Fruit fly (Drosophila melanogaster): ENCODE measurements around the gene Naa40.

The Naa40 gene

dm6 chr3R:29723048-29723656 is 1.6 kb downstream of the Naa40 start, which contains the start of gene Pcd (continued):
- no peak for TF ChIP-seq schlank (tag; optimal IDR thresholded peaks at IDR 0.05)
- no peak for TF ChIP-seq CG32772 (GFP tag; IDR thresholded peaks at IDR 0.05)
- no peak for TF ChIP-seq unpg (GFP tag; optimal IDR thresholded peaks at IDR 0.05)
- no peak for TF ChIP-seq CG16863 (GFP tag; optimal IDR thresholded peaks at IDR 0.05)
- no peak for TF ChIP-seq Dip2 (GFP tag; IDR thresholded peaks at IDR 0.05)
- no peak for TF ChIP-seq CG17385 (GFP tag; optimal IDR thresholded peaks at IDR 0.05)
- no peak; the same call in 2 of the 3 replicates for TF ChIP-seq Aef1 (GFP tag; IDR thresholded peaks at IDR 0.05)
- TF ChIP-seq CG9609 (GFP tag; optimal IDR thresholded peaks at IDR 0.05), result no peak
- no peak for TF ChIP-seq z (GFP tag; IDR thresholded peaks at IDR 0.05)
- 0 out of 3 replicates have a peak, but pooled peaks have one; percentile 39 for TF ChIP-seq Dbx (GFP tag; IDR thresholded peaks at IDR 0.05)
- TF ChIP-seq jigr1 (GFP tag; IDR thresholded peaks at IDR 0.05), result no peak
- TF ChIP-seq lbe (GFP tag; optimal IDR thresholded peaks at IDR 0.05), result no peak
- no peak for TF ChIP-seq CG11398 (GFP tag; optimal IDR thresholded peaks at IDR 0.05)
- no peak for TF ChIP-seq CG15073 (GFP tag; optimal IDR thresholded peaks at IDR 0.05)
- peak; percentile 31; the same call in 1 of the 2 replicates for TF ChIP-seq bbx (GFP tag; IDR thresholded peaks at IDR 0.05; ENCODE audit: partially characterized antibody)
- no peak for TF ChIP-seq usp (GFP tag; optimal IDR thresholded peaks at IDR 0.05)
- TF ChIP-seq Mad (GFP tag; optimal IDR thresholded peaks at IDR 0.05), result no peak
- no peak for TF ChIP-seq dati (GFP tag; IDR thresholded peaks at IDR 0.05)
- no peak for TF ChIP-seq CG5245 (GFP tag; optimal IDR thresholded peaks at IDR 0.05)
- TF ChIP-seq CG2120 (GFP tag; optimal IDR thresholded peaks at IDR 0.05), result no peak
- no peak for TF ChIP-seq tin (GFP tag; optimal IDR thresholded peaks at IDR 0.05)
- TF ChIP-seq CG11560 (tag; IDR thresholded peaks at IDR 0.05), result no peak
- TF ChIP-seq ewg (GFP tag; optimal IDR thresholded peaks at IDR 0.05), result peak; percentile 21
- no peak for TF ChIP-seq CG2199 (GFP tag; IDR thresholded peaks at IDR 0.05)
- peak in 1 of 3 experiments; percentile 53 for TF ChIP-seq Stat92E (GFP tag; optimal IDR thresholded peaks at IDR 0.05)
- no peak for TF ChIP-seq Dad (GFP tag; optimal IDR thresholded peaks at IDR 0.05)
- no peak for TF ChIP-seq jing (GFP tag; optimal IDR thresholded peaks at IDR 0.05)
- no peak for TF ChIP-seq lola (GFP tag; optimal IDR thresholded peaks at IDR 0.05)
- no peak for TF ChIP-seq zen2 (GFP tag; IDR thresholded peaks at IDR 0.05; ENCODE audit: partially characterized antibody)
- TF ChIP-seq CG33213 (GFP tag; optimal IDR thresholded peaks at IDR 0.05), result no peak
- no peak for TF ChIP-seq croc (GFP tag; conservative IDR thresholded peaks at IDR 0.05)
- TF ChIP-seq pzg (GFP tag; optimal IDR thresholded peaks at IDR 0.05), result peak; percentile 50
- peak; percentile 14 for TF ChIP-seq CG18011 (GFP tag; optimal IDR thresholded peaks at IDR 0.05)
- no peak for TF ChIP-seq CG12071 (GFP tag; optimal IDR thresholded peaks at IDR 0.05)
- TF ChIP-seq h (optimal IDR thresholded peaks at IDR 0.05), result no peak
- no peak for TF ChIP-seq Neu2 (GFP tag; optimal IDR thresholded peaks at IDR 0.05; ENCODE audit: borderline replicate concordance)
- peak; percentile 5 for TF ChIP-seq CG4617 (GFP tag; optimal IDR thresholded peaks at IDR 0.05; ENCODE audit: borderline replicate concordance)
- no peak for TF ChIP-seq Bgb (GFP tag; IDR thresholded peaks at IDR 0.05; ENCODE audit: partially characterized antibody)
- TF ChIP-seq CG15479 (GFP tag; optimal IDR thresholded peaks at IDR 0.05), result no peak
- no peak for TF ChIP-seq CG2116 (GFP tag; optimal IDR thresholded peaks at IDR 0.05)
- no peak for TF ChIP-seq CG7745 (tag; optimal IDR thresholded peaks at IDR 0.05)
- TF ChIP-seq yki (optimal IDR thresholded peaks at IDR 0.05), result no peak
- peak; percentile 91 for TF ChIP-seq crol (GFP tag; IDR thresholded peaks at IDR 0.05)
- TF ChIP-seq E2f1 (GFP tag; IDR thresholded peaks at IDR 0.05), result no peak
- TF ChIP-seq CG9817 (tag; optimal IDR thresholded peaks at IDR 0.05), result no peak
- TF ChIP-seq C15 (GFP tag; IDR thresholded peaks at IDR 0.05), result no peak
- no peak for TF ChIP-seq CG9932 (GFP tag; IDR thresholded peaks at IDR 0.05)
- TF ChIP-seq CG13624 (GFP tag; optimal IDR thresholded peaks at IDR 0.05), result no peak
- no peak for TF ChIP-seq klu (GFP tag; IDR thresholded peaks at IDR 0.05)
- TF ChIP-seq cas (GFP tag; IDR thresholded peaks at IDR 0.05), result no peak
- no peak for TF ChIP-seq CG1647 (GFP tag; optimal IDR thresholded peaks at IDR 0.05)
